Fruit fly (Drosophila melanogaster) whole organism, embryonic: ENCODE measurements around the gene CG5107.
A peak's percentile ranks its signal among the peaks of the same experiment; 100 is the strongest.

Experiments
- B-H1 ChIP-seq: fragments of 200-800 bp; sonication (Bioruptor generic); IDR thresholded peaks from 3 replicates; pipeline ENCODE4 v1.3.6; 2022; ENCODE audit warnings: missing biosample characterization, missing genetic modification characterization
- C15 ChIP-seq: fragments of 200-800 bp; sonication (Bioruptor generic); IDR thresholded peaks from 3 replicates; pipeline ENCODE4 v1.3.6; 2022; ENCODE audit warnings: missing biosample characterization, missing genetic modification characterization
- CG12071 ChIP-seq: fragments of 200-800 bp; sonication (Bioruptor generic); optimal IDR thresholded peaks from 3 replicates; lab custom pipeline; 2018; ENCODE audit warnings: missing biosample characterization, mild to moderate bottlenecking, missing genetic modification characterization
- CG12659 ChIP-seq: fragments of 200-800 bp; sonication (Bioruptor generic); optimal IDR thresholded peaks from 3 replicates; lab custom pipeline; 2017; ENCODE audit warnings: mild to moderate bottlenecking, missing biosample characterization, missing genetic modification reagents, missing genetic modification characterization
- CG13287 ChIP-seq: fragments of 200-800 bp; sonication (Bioruptor generic); IDR thresholded peaks from 2 replicates; pipeline ENCODE4 v1.3.6; 2022; ENCODE audit warnings: missing biosample characterization, missing genetic modification characterization; ENCODE audit not compliant: partially characterized antibody
- CG14050 ChIP-seq: fragments of 200-800 bp; sonication (Bioruptor generic); IDR thresholded peaks from 3 replicates; pipeline ENCODE4 v1.3.6; 2022; ENCODE audit warnings: missing biosample characterization, missing genetic modification characterization
- CG14667 ChIP-seq: fragments of 200-800 bp; sonication (Bioruptor generic); IDR thresholded peaks from 2 replicates; pipeline ENCODE4 v1.3.6; 2022; ENCODE audit warnings: missing biosample characterization, missing genetic modification characterization
- CG14965 ChIP-seq: fragments of 200-800 bp; sonication (Bioruptor generic); optimal IDR thresholded peaks from 2 replicates; lab custom pipeline; 2016; ENCODE audit warnings: missing biosample characterization, missing genetic modification characterization, borderline replicate concordance
- CG17802 ChIP-seq: fragments of 200-800 bp; sonication (Bioruptor generic); optimal IDR thresholded peaks from 2 replicates; lab custom pipeline; 2018; ENCODE audit warnings: missing biosample characterization, mild to moderate bottlenecking, missing genetic modification characterization, moderate library complexity
- CG30431 ChIP-seq: fragments of 200-800 bp; sonication (Bioruptor generic); optimal IDR thresholded peaks from 2 replicates; lab custom pipeline; 2017; ENCODE audit warnings: missing biosample characterization, missing genetic modification characterization
- CG3281 ChIP-seq: fragments of 200-800 bp; sonication (Bioruptor generic); optimal IDR thresholded peaks from 3 replicates; lab custom pipeline; 2017; ENCODE audit warnings: missing biosample characterization, mild to moderate bottlenecking, missing genetic modification characterization
- CG34224 ChIP-seq: fragments of 200-800 bp; sonication (Bioruptor generic); IDR thresholded peaks from 3 replicates; pipeline ENCODE4 v1.3.6; 2022; ENCODE audit warnings: missing biosample characterization, missing genetic modification characterization; ENCODE audit not compliant: partially characterized antibody
- CG6813 ChIP-seq: fragments of 200-800 bp; sonication (Bioruptor generic); optimal IDR thresholded peaks from 2 replicates; lab custom pipeline; 2017; ENCODE audit warnings: missing biosample characterization, missing genetic modification characterization, mild to moderate bottlenecking, moderate library complexity, missing genetic modification reagents
- CG7928 ChIP-seq: fragments of 200-800 bp; sonication (Bioruptor generic); optimal IDR thresholded peaks from 2 replicates; lab custom pipeline; 2017; ENCODE audit warnings: missing biosample characterization, mild to moderate bottlenecking, missing genetic modification characterization
- CG8359 ChIP-seq: fragments of 200-800 bp; sonication (Bioruptor generic); optimal IDR thresholded peaks from 2 replicates; lab custom pipeline; 2017; ENCODE audit warnings: missing biosample characterization, mild to moderate bottlenecking, missing genetic modification characterization, borderline replicate concordance
- CG9609 ChIP-seq: fragments of 200-800 bp; sonication (Bioruptor generic); optimal IDR thresholded peaks from 3 replicates; lab custom pipeline; 2016; ENCODE audit warnings: missing biosample characterization, missing genetic modification characterization
- CoRest ChIP-seq: fragments of 200-800 bp; sonication (Bioruptor generic); optimal IDR thresholded peaks from 3 replicates; lab custom pipeline; 2018; ENCODE audit warnings: missing biosample characterization, mild to moderate bottlenecking, missing genetic modification characterization, moderate library complexity
- D19A ChIP-seq: fragments of 200-800 bp; optimal IDR thresholded peaks from 3 replicates; lab custom pipeline; 2019; ENCODE audit warnings: missing biosample characterization, mild to moderate bottlenecking, missing genetic modification characterization, moderate library complexity
- Elba2 ChIP-seq: fragments of 200-800 bp; sonication (Bioruptor generic); optimal IDR thresholded peaks from 3 replicates; lab custom pipeline; 2016; ENCODE audit warnings: missing biosample characterization, missing genetic modification characterization
- H15 ChIP-seq: fragments of 200-800 bp; sonication (Bioruptor generic); IDR thresholded peaks from 3 replicates; pipeline ENCODE4 v1.3.6; 2022; ENCODE audit warnings: missing biosample characterization, missing genetic modification characterization
- HLH4C ChIP-seq: fragments of 200-800 bp; sonication (Bioruptor generic); IDR thresholded peaks from 3 replicates; pipeline ENCODE4 v1.3.6; 2022; ENCODE audit warnings: missing biosample characterization, missing genetic modification characterization; ENCODE audit not compliant: partially characterized antibody
- Hey ChIP-seq: fragments of 200-800 bp; sonication (Bioruptor generic); optimal IDR thresholded peaks from 3 replicates; lab custom pipeline; 2018; ENCODE audit warnings: missing biosample characterization, mild to moderate bottlenecking, missing genetic modification characterization
- Max ChIP-seq: fragments of 200-800 bp; sonication (Bioruptor generic); optimal IDR thresholded peaks from 2 replicates; lab custom pipeline; 2016; ENCODE audit warnings: missing biosample characterization, mild to moderate bottlenecking, missing genetic modification characterization
- Med ChIP-seq: fragments of 200-800 bp; sonication (Bioruptor generic); peaks from one replicate; lab custom pipeline; 2016; ENCODE audit warnings: missing biosample characterization, missing genetic modification characterization, mild to moderate bottlenecking, inconsistent platforms, moderate library complexity
- Meics ChIP-seq: fragments of 200-800 bp; sonication (Bioruptor generic); optimal IDR thresholded peaks from 2 replicates; lab custom pipeline; 2017; ENCODE audit warnings: missing biosample characterization, mild to moderate bottlenecking, missing genetic modification characterization
- Side ChIP-seq: fragments of 200-800 bp; sonication (Bioruptor generic); optimal IDR thresholded peaks from 2 replicates; lab custom pipeline; 2016; ENCODE audit warnings: missing biosample characterization, missing genetic modification characterization
- Sox102F ChIP-seq: fragments of 200-800 bp; sonication (Bioruptor generic); optimal IDR thresholded peaks from 2 replicates; lab custom pipeline; 2018; ENCODE audit warnings: missing biosample characterization, mild to moderate bottlenecking, missing genetic modification characterization, moderate library complexity
- cas ChIP-seq: fragments of 200-800 bp; sonication (Bioruptor generic); IDR thresholded peaks from 2 replicates; pipeline ENCODE4 v1.3.6; 2022; ENCODE audit warnings: missing biosample characterization, missing genetic modification characterization
- dmrt11E ChIP-seq: fragments of 200-800 bp; sonication (Bioruptor generic); optimal IDR thresholded peaks from 3 replicates; lab custom pipeline; 2018; ENCODE audit warnings: missing biosample characterization, mild to moderate bottlenecking, missing genetic modification characterization, moderate library complexity
- fd3F ChIP-seq: fragments of 200-800 bp; sonication (Bioruptor generic); optimal IDR thresholded peaks from 2 replicates; lab custom pipeline; 2018; ENCODE audit warnings: missing biosample characterization, mild to moderate bottlenecking, missing genetic modification characterization, moderate library complexity
- grau ChIP-seq: fragments of 200-800 bp; optimal IDR thresholded peaks from 3 replicates; lab custom pipeline; 2019; ENCODE audit warnings: missing biosample characterization, mild to moderate bottlenecking, missing genetic modification characterization, moderate library complexity
- gsb-n ChIP-seq: fragments of 200-800 bp; sonication (Bioruptor generic); optimal IDR thresholded peaks from 3 replicates; lab custom pipeline; 2018; ENCODE audit warnings: missing biosample characterization, mild to moderate bottlenecking, missing genetic modification characterization
- gt ChIP-seq: fragments of 200-800 bp; sonication (Bioruptor generic); IDR thresholded peaks from 2 replicates; pipeline ENCODE4 v1.3.6; 2022; ENCODE audit warnings: missing biosample characterization, missing genetic modification characterization
- kah ChIP-seq: fragments of 200-800 bp; sonication (Bioruptor generic); optimal IDR thresholded peaks from 2 replicates; lab custom pipeline; 2018; ENCODE audit warnings: missing biosample characterization, mild to moderate bottlenecking, missing genetic modification characterization
- knrl ChIP-seq: fragments of 200-800 bp; sonication (Bioruptor generic); IDR thresholded peaks from 3 replicates; pipeline ENCODE4 v1.3.6; 2022; ENCODE audit warnings: missing biosample characterization, missing genetic modification characterization; ENCODE audit not compliant: partially characterized antibody
- lab ChIP-seq: fragments of 200-800 bp; sonication (Bioruptor generic); optimal IDR thresholded peaks from 3 replicates; lab custom pipeline; 2017; ENCODE audit warnings: missing biosample characterization, missing genetic modification characterization, mild to moderate bottlenecking, moderate library complexity, missing genetic modification reagents
- pros ChIP-seq: fragments of 200-800 bp; sonication (Bioruptor generic); optimal IDR thresholded peaks from 3 replicates; lab custom pipeline; 2019; ENCODE audit warnings: missing biosample characterization, mild to moderate bottlenecking, missing genetic modification characterization, moderate library complexity
- rib ChIP-seq: fragments of 200-800 bp; sonication (Bioruptor generic); IDR thresholded peaks from 2 replicates; pipeline ENCODE4 v1.3.6; 2022; ENCODE audit warnings: missing biosample characterization, missing genetic modification characterization
- salm ChIP-seq: fragments of 200-800 bp; sonication (Bioruptor generic); optimal IDR thresholded peaks from 2 replicates; lab custom pipeline; 2018; ENCODE audit warnings: missing biosample characterization, mild to moderate bottlenecking, missing genetic modification characterization
- seq ChIP-seq: fragments of 200-800 bp; sonication (Bioruptor generic); IDR thresholded peaks from 2 replicates; pipeline ENCODE4 v1.3.6; 2022; ENCODE audit warnings: missing biosample characterization, missing genetic modification characterization
- sim ChIP-seq: fragments of 200-800 bp; sonication (Bioruptor generic); IDR thresholded peaks from 2 replicates; pipeline ENCODE4 v1.3.6; 2022; ENCODE audit warnings: missing biosample characterization, missing genetic modification characterization
- sna ChIP-seq: fragments of 200-800 bp; sonication (Bioruptor generic); IDR thresholded peaks from 2 replicates; pipeline ENCODE4 v1.3.6; 2022; ENCODE audit warnings: missing biosample characterization, missing genetic modification characterization; ENCODE audit not compliant: partially characterized antibody
- stwl ChIP-seq: fragments of 200-800 bp; sonication (Bioruptor generic); optimal IDR thresholded peaks from 3 replicates; lab custom pipeline; 2018; ENCODE audit warnings: missing biosample characterization, mild to moderate bottlenecking, missing genetic modification characterization, moderate library complexity
- tio ChIP-seq: fragments of 200-800 bp; sonication (Bioruptor generic); optimal IDR thresholded peaks from 2 replicates; lab custom pipeline; 2017; ENCODE audit warnings: missing biosample characterization, missing genetic modification characterization, inconsistent platforms
- toy ChIP-seq: fragments of 200-800 bp; sonication (Bioruptor generic); IDR thresholded peaks from 2 replicates; pipeline ENCODE4 v1.3.6; 2022; ENCODE audit warnings: missing biosample characterization, missing genetic modification characterization
- usp ChIP-seq: fragments of >200 bp; optimal IDR thresholded peaks from 2 replicates; lab custom pipeline; 2017; ENCODE audit warnings: missing biosample characterization, missing genetic modification characterization
- zen ChIP-seq: fragments of 200-800 bp; sonication (Bioruptor generic); optimal IDR thresholded peaks from 3 replicates; lab custom pipeline; 2018; ENCODE audit warnings: missing biosample characterization, mild to moderate bottlenecking, missing genetic modification characterization, moderate library complexity

CG5107 gene

dm6 chr3R:25515450-25516288 is 10.7 kb downstream of the CG5107 start, which contains the start of gene msi (continued):
- TF ChIP-seq CG30431 (GFP tag; lab: Kevin White, UChicago) (peak; percentile 93), gt (GFP tag; lab: Robert Waterston, UW) (peak; percentile 96), Elba2 (peak; percentile 59), sna (0 out of 2 replicates have a peak, but pooled peaks have one; percentile 18), CG3281 (GFP tag; lab: Kevin White, UChicago) (peak; percentile 98), Hey (tag; lab: Kevin White, UChicago) (no peak), kah (GFP tag; lab: Kevin White, UChicago) (peak; percentile 99), cas (GFP tag; lab: Robert Waterston, UW) (peak; percentile 96), Med (GFP tag; lab: Kevin White, UChicago) (peak; percentile 97), C15 (peak; percentile 97), H15 (GFP tag; lab: Robert Waterston, UW) (peak; percentile 99), salm (peak; percentile 99), B-H1 (GFP tag; lab: Robert Waterston, UW) (peak; percentile 98), fd3F (peak; percentile 99), CG12071 (GFP tag; lab: Kevin White, UChicago) (peak; percentile 92), Sox102F (GFP tag; lab: Kevin White, UChicago) (peak; percentile 100), Max (GFP tag; lab: Kevin White, UChicago) (peak; percentile 97), HLH4C (GFP tag; lab: Robert Waterston, UW) (0 out of 3 replicates have a peak, but pooled peaks have one; percentile 31), CG9609 (GFP tag; lab: Kevin White, UChicago) (peak; percentile 44), D19A (tag; lab: Kevin White, UChicago) (peak; percentile 98), CG6813 (GFP tag; lab: Kevin White, UChicago) (peak; percentile 98), CG8359 (GFP tag; lab: Kevin White, UChicago) (peak; percentile 91), Meics (peak; percentile 99), CG12659 (GFP tag; lab: Kevin White, UChicago) (peak; percentile 99), stwl (tag; lab: Kevin White, UChicago) (peak; percentile 97), CG14667 (GFP tag; lab: Robert Waterston, UW) (peak; percentile 99), sim (GFP tag; lab: Robert Waterston, UW) (peak; percentile 96), usp (no peak), seq (GFP tag; lab: Robert Waterston, UW) (peak; percentile 99), Side (GFP tag; lab: Kevin White, UChicago) (peak; percentile 67), toy (GFP tag; lab: Robert Waterston, UW) (peak; percentile 93), CG13287 (GFP tag; lab: Robert Waterston, UW) (peak; percentile 65), knrl (GFP tag; lab: Robert Waterston, UW) (no peak; the same call in 2 of the 3 replicates), rib (GFP tag; lab: Robert Waterston, UW) (peak; percentile 97), lab (peak; percentile 99), dmrt11E (peak; percentile 99), pros (peak; percentile 76), CG17802 (tag; lab: Kevin White, UChicago) (peak; percentile 89), gsb-n (peak; percentile 100), tio (peak; percentile 95), grau (peak; percentile 99), CG14050 (peak; percentile 97), CG34224 (GFP tag; lab: Robert Waterston, UW) (peak; percentile 7; the same call in 2 of the 3 replicates), zen (tag; lab: Kevin White, UChicago) (peak; percentile 98), CG7928 (GFP tag; lab: Kevin White, UChicago) (peak; percentile 78), CG14965 (GFP tag; lab: Kevin White, UChicago) (peak; percentile 9), CoRest (tag; lab: Kevin White, UChicago) (peak; percentile 100)
